Worm (Caenorhabditis elegans): ENCODE measurements around the gene unc-83.

DNA sequence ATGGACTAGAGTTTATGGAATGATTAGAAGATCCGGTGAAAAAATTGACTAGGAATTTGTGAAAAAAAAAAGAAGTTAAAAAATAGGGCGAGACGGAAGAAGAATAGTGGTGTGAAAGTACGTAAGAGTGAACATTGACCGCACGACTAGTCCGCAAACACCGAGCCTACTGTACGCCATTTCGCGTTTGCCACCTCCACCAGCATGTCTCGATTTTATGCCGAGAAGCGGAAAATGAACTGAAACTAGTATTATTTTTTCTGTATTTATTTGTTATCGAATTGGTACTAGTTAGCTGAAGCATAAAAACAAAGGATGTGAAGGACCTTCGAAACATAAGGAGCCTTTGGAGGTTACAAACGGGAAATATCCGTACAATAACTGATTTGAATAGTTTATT lies 37.4 kb upstream of the unc-83 start:
- TF ChIP-seq tbx-11 (GFP tag; IDR thresholded peaks at IDR 0.05), result no peak
- TF ChIP-seq tbx-37 (GFP tag; conservative IDR thresholded peaks at IDR 0.05), result no peak
- TF ChIP-seq ama-1 (optimal IDR thresholded peaks at IDR 0.05), result no peak
- TF ChIP-seq hnd-1 (tag; optimal IDR thresholded peaks at IDR 0.05), result no peak
- no peak for TF ChIP-seq sea-1 (GFP tag; conservative IDR thresholded peaks at IDR 0.05)
